Worm (Caenorhabditis elegans): ENCODE results near the gene nhr-91.

DNA sequence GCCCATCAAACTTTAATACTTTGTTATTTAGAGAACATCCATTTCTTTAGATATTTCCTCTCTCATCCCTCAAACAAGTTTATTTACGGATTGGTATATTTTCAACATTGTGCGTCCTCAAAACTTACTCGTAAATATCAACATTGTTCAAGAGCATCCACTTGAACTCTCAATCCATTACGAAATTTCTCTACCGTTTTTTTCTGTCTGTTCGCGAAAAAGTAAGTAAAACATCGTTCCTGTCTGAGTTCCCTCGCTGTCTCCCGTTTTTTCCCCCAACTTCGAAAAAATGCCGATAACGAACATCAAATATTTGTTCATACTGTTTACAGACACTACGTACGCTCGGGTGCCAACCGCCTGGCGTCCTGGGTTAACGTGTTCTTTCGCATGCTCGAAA is 25.7 kb downstream of the nhr-91 start:
- TF ChIP-seq blmp-1 (tag; optimal IDR thresholded peaks at IDR 0.05; ENCODE audit: insufficient read depth) (no peak), lin-13 (GFP tag; optimal IDR thresholded peaks at IDR 0.05) (no peak), nhr-77 (tag; optimal IDR thresholded peaks at IDR 0.05) (no peak), R02D3.7 (tag; optimal IDR thresholded peaks at IDR 0.05) (no peak), F13H6.1 (tag; optimal IDR thresholded peaks at IDR 0.05) (no peak), nhr-6 (tag; optimal IDR thresholded peaks at IDR 0.05) (no peak), aly-2 (tag; optimal IDR thresholded peaks at IDR 0.05) (no peak)
